Worm (Caenorhabditis elegans) whole organism, late embryonic: ENCODE results near the gene srd-50.

Source experiments
- C08G9.2 ChIP-seq: sonication (generic microtip); optimal IDR thresholded peaks from 2 replicates; lab custom pipeline; 2016; ENCODE audit warnings: mild to moderate bottlenecking, missing genetic modification characterization, moderate library complexity, missing compliant biosample characterization
- F13H6.1 ChIP-seq: sonication (generic microtip); optimal IDR thresholded peaks from 2 replicates; lab custom pipeline; 2016; ENCODE audit warnings: missing genetic modification characterization, missing compliant biosample characterization
- K02D7.2 ChIP-seq: sonication (generic microtip); optimal IDR thresholded peaks from 2 replicates; lab custom pipeline; 2017; ENCODE audit warnings: mild to moderate bottlenecking, missing genetic modification characterization, missing compliant biosample characterization
- T23F11.4 ChIP-seq: fragments of 200-800 bp; sonication (Bioruptor generic); optimal IDR thresholded peaks from 2 replicates; lab custom pipeline; 2018; ENCODE audit warnings: mild to moderate bottlenecking, missing genetic modification characterization, missing compliant biosample characterization
- ahr-1 ChIP-seq: sonication (generic microtip); optimal IDR thresholded peaks from 2 replicates; lab custom pipeline; 2016; ENCODE audit warnings: missing genetic modification characterization, missing compliant biosample characterization
- ama-1 ChIP-seq: fragments of 150-350 bp; optimal IDR thresholded peaks from 2 replicates; lab custom pipeline; 2014
- ceh-14 ChIP-seq: sonication (generic microtip); optimal IDR thresholded peaks from 2 replicates; lab custom pipeline; 2016; ENCODE audit warnings: missing genotype, missing genetic modification characterization, missing compliant biosample characterization
- ceh-18 ChIP-seq: sonication (generic microtip); optimal IDR thresholded peaks from 2 replicates; lab custom pipeline; 2016; ENCODE audit warnings: missing genetic modification characterization, missing compliant biosample characterization
- ceh-19 ChIP-seq: fragments of 200-800 bp; sonication (Bioruptor generic); optimal IDR thresholded peaks from 2 replicates; lab custom pipeline; 2018; ENCODE audit warnings: mild to moderate bottlenecking, missing genetic modification characterization, missing compliant biosample characterization
- ceh-24 ChIP-seq: sonication (generic microtip); optimal IDR thresholded peaks from 2 replicates; lab custom pipeline; 2016; ENCODE audit warnings: mild to moderate bottlenecking, missing genetic modification characterization, missing compliant biosample characterization
- ceh-30 ChIP-seq: fragments of 150-350 bp; optimal IDR thresholded peaks from 2 replicates; lab custom pipeline; 2014; ENCODE audit warnings: missing biosample characterization, missing genetic modification characterization
- ceh-6 ChIP-seq: fragments of 200-800 bp; sonication (Bioruptor generic); optimal IDR thresholded peaks from 2 replicates; lab custom pipeline; 2018; ENCODE audit warnings: mild to moderate bottlenecking, missing genetic modification characterization, missing compliant biosample characterization
- ceh-9 ChIP-seq: sonication (generic microtip); optimal IDR thresholded peaks from 2 replicates; lab custom pipeline; 2016; ENCODE audit warnings: mild to moderate bottlenecking, missing genetic modification characterization, inconsistent platforms, missing compliant biosample characterization
- che-1 ChIP-seq: sonication (generic microtip); optimal IDR thresholded peaks from 2 replicates; lab custom pipeline; 2016; ENCODE audit warnings: mild to moderate bottlenecking, missing genetic modification characterization, missing compliant biosample characterization
- elt-2 ChIP-seq: sonication (generic microtip); optimal IDR thresholded peaks from 2 replicates; lab custom pipeline; 2016; ENCODE audit warnings: missing genetic modification reagents, missing genetic modification characterization, missing compliant biosample characterization
- elt-4 ChIP-seq: sonication (generic microtip); optimal IDR thresholded peaks from 2 replicates; lab custom pipeline; 2016; ENCODE audit warnings: missing genetic modification characterization, missing compliant biosample characterization
- ets-4 ChIP-seq: sonication (generic microtip); optimal IDR thresholded peaks from 2 replicates; lab custom pipeline; 2016; ENCODE audit warnings: missing genetic modification characterization, missing compliant biosample characterization
- eyg-1 ChIP-seq: sonication (generic microtip); optimal IDR thresholded peaks from 2 replicates; lab custom pipeline; 2016; ENCODE audit warnings: missing genotype, missing genetic modification characterization, missing compliant biosample characterization
- fkh-10 ChIP-seq: fragments of 150-350 bp; optimal IDR thresholded peaks from 2 replicates; lab custom pipeline; 2014; ENCODE audit warnings: missing biosample characterization, missing genetic modification reagents, missing genetic modification characterization
- fkh-6 ChIP-seq: sonication (generic microtip); optimal IDR thresholded peaks from 2 replicates; lab custom pipeline; 2016; ENCODE audit warnings: missing genetic modification characterization, missing compliant biosample characterization
- hlh-13 ChIP-seq: fragments of 200-800 bp; sonication (Bioruptor generic); optimal IDR thresholded peaks from 2 replicates; lab custom pipeline; 2018; ENCODE audit warnings: mild to moderate bottlenecking, missing genetic modification characterization, missing compliant biosample characterization
- hlh-15 ChIP-seq: sonication (generic microtip); optimal IDR thresholded peaks from 2 replicates; lab custom pipeline; 2016; ENCODE audit warnings: missing genetic modification characterization, missing compliant biosample characterization
- hlh-30 ChIP-seq: sonication (generic microtip); optimal IDR thresholded peaks from 2 replicates; lab custom pipeline; 2017; ENCODE audit warnings: antibody characterized with exemption, missing genetic modification characterization, missing compliant biosample characterization; ENCODE audit not compliant: insufficient read depth
- hlh-6 ChIP-seq: sonication (generic microtip); optimal IDR thresholded peaks from 2 replicates; lab custom pipeline; 2016; ENCODE audit warnings: missing genotype, missing genetic modification characterization, missing compliant biosample characterization
- hlh-8 ChIP-seq: sonication (generic microtip); optimal IDR thresholded peaks from 2 replicates; lab custom pipeline; 2016; ENCODE audit warnings: missing genotype, missing genetic modification characterization, missing compliant biosample characterization
- nhr-11 ChIP-seq: fragments of 150-350 bp; optimal IDR thresholded peaks from 2 replicates; lab custom pipeline; 2014; ENCODE audit warnings: missing biosample characterization, missing genetic modification characterization
- odd-2 ChIP-seq: sonication (generic microtip); optimal IDR thresholded peaks from 2 replicates; lab custom pipeline; 2017; ENCODE audit warnings: antibody characterized with exemption, mild to moderate bottlenecking, missing genetic modification characterization, missing compliant biosample characterization
- pag-3 ChIP-seq: sonication (generic microtip); optimal IDR thresholded peaks from 2 replicates; lab custom pipeline; 2016; ENCODE audit warnings: missing compliant biosample characterization, missing genetic modification characterization, borderline replicate concordance
- pax-1 ChIP-seq: fragments of 150-350 bp; optimal IDR thresholded peaks from 2 replicates; lab custom pipeline; 2014; ENCODE audit warnings: missing biosample characterization, missing genetic modification characterization
- pha-4 ChIP-seq: fragments of 150-350 bp; optimal IDR thresholded peaks from 2 replicates; lab custom pipeline; 2018; ENCODE audit warnings: missing biosample characterization, missing genetic modification reagents, missing genetic modification characterization
- pqm-1 ChIP-seq: sonication (generic microtip); optimal IDR thresholded peaks from 2 replicates; lab custom pipeline; 2016; ENCODE audit warnings: missing genetic modification characterization, missing compliant biosample characterization
- pros-1 ChIP-seq: fragments of 150-350 bp; optimal IDR thresholded peaks from 2 replicates; lab custom pipeline; 2014; ENCODE audit warnings: missing biosample characterization, missing genetic modification reagents, missing genetic modification characterization
- ref-2 ChIP-seq: sonication (generic microtip); optimal IDR thresholded peaks from 2 replicates; lab custom pipeline; 2016; ENCODE audit warnings: missing genetic modification characterization, missing compliant biosample characterization
- sdc-2 ChIP-seq: sonication (generic microtip); optimal IDR thresholded peaks from 2 replicates; lab custom pipeline; 2016; ENCODE audit warnings: missing genotype, missing genetic modification characterization, missing compliant biosample characterization
- sox-4 ChIP-seq: sonication (generic microtip); optimal IDR thresholded peaks from 2 replicates; lab custom pipeline; 2017; ENCODE audit warnings: mild to moderate bottlenecking, missing genetic modification characterization, inconsistent platforms, missing compliant biosample characterization
- tbx-2 ChIP-seq: sonication (generic microtip); optimal IDR thresholded peaks from 2 replicates; lab custom pipeline; 2016; ENCODE audit warnings: missing genetic modification characterization, missing compliant biosample characterization
- ttx-3 ChIP-seq: sonication (generic microtip); optimal IDR thresholded peaks from 2 replicates; lab custom pipeline; 2016; ENCODE audit warnings: missing genetic modification reagents, missing genetic modification characterization, missing compliant biosample characterization
- unc-3 ChIP-seq, 2 experiments: fragments of 200-800 bp in 1 of 2; sonication (Bioruptor generic) in 1 of 2; sonication (generic microtip) in 1 of 2; conservative IDR thresholded peaks in 1 of 2; optimal IDR thresholded peaks in 1 of 2; 2 replicates each; pipeline versions ENCODE4 v1.3.6 to Lab custom; 2016 to 2022; ENCODE audit warnings: missing compliant biosample characterization in 2 of 2, missing genetic modification characterization in 2 of 2, missing genetic modification reagents in 1 of 2
- unc-42 ChIP-seq: sonication (generic microtip); optimal IDR thresholded peaks from 2 replicates; lab custom pipeline; 2016; ENCODE audit warnings: missing genotype, missing genetic modification characterization, missing compliant biosample characterization
- unc-55 ChIP-seq: sonication (generic microtip); optimal IDR thresholded peaks from 2 replicates; lab custom pipeline; 2017; ENCODE audit warnings: missing biosample characterization, missing genetic modification reagents, missing genetic modification characterization
- unc-86 ChIP-seq: sonication (generic microtip); optimal IDR thresholded peaks from 2 replicates; lab custom pipeline; 2016; ENCODE audit warnings: missing genetic modification characterization, missing compliant biosample characterization
- zip-5 ChIP-seq: sonication (generic microtip); optimal IDR thresholded peaks from 2 replicates; lab custom pipeline; 2016; ENCODE audit warnings: missing genetic modification characterization, missing compliant biosample characterization

The srd-50 gene

DNA sequence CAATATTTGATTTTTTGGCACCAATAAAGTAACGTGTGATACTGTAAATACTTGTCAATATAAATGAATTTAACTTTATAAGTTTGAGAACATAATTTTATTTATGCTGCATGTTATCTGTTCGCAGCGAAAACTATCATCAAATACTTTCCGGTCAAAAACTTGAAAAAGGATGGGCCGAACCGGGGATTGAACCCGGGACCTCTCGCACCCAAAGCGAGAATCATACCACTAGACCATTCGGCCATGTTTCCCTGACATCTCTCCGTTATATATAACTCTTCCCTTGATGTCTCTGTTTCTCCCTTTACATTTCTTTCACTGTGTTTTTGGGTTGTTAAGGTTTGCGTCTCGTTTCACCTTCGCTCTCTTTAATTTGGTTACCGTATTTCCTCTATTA, 30.2 kb upstream of the srd-50 start (continued):
- TF ChIP-seq ets-4 (tag; lab: Kevin White, UChicago) (no peak), elt-4 (tag; lab: Kevin White, UChicago) (no peak), K02D7.2 (tag; lab: Kevin White, UChicago) (no peak), ceh-19 (GFP tag; lab: Kevin White, UChicago) (peak; percentile 72), ceh-6 (peak; percentile 85), unc-86 (tag; lab: Kevin White, UChicago) (peak; percentile 72), ttx-3 (tag; lab: Kevin White, UChicago) (peak; percentile 68), ceh-9 (tag; lab: Kevin White, UChicago) (peak; percentile 50), unc-3 (GFP tag; conservative IDR thresholded peaks at IDR 0.05; lab: Robert Waterston, UW) (peak; percentile 67), unc-3 (tag; optimal IDR thresholded peaks at IDR 0.05; lab: Kevin White, UChicago) (peak; percentile 71), pha-4 (tag; lab: Kevin White, UChicago) (no peak), hlh-8 (peak; percentile 70), ceh-30 (tag; lab: Kevin White, UChicago) (peak; percentile 4), ref-2 (tag; lab: Kevin White, UChicago) (peak; percentile 74), sox-4 (tag; lab: Kevin White, UChicago) (peak; percentile 83), pag-3 (tag; lab: Kevin White, UChicago) (no peak)

DNA sequence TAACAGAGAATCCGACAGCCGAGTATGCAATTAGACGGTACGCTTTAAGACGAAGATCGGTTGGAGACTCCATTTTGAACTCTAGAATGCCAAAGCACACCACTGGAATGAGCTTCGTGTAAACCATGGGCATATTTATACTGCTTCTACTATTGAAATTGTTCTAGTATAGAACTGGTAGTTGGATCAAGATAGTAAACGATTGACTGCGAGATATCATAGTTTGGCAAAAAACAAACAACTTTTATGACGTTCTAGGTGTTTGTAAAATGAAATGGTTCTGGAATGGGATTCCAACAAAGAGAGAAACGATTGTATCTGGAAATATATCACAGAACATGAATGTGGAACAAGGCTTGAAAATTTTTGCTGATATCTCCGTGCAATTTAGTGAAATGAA, 29.4 kb upstream of the srd-50 start, which contains the start of gene col-185:
TSS of gene col-185 (minus strand) at position 101 of the 400 bp plus-strand sequence.
- TF ChIP-seq T23F11.4 (GFP tag; lab: Kevin White, UChicago) (no peak), ama-1 (lab: Kevin White, UChicago) (no peak), che-1 (tag; lab: Kevin White, UChicago) (no peak), pqm-1 (tag; lab: Kevin White, UChicago) (no peak), nhr-11 (tag; lab: Kevin White, UChicago) (no peak), elt-4 (tag; lab: Kevin White, UChicago) (no peak), sdc-2 (tag; lab: Kevin White, UChicago) (no peak), hlh-6 (tag; lab: Kevin White, UChicago) (no peak), eyg-1 (no peak)

DNA sequence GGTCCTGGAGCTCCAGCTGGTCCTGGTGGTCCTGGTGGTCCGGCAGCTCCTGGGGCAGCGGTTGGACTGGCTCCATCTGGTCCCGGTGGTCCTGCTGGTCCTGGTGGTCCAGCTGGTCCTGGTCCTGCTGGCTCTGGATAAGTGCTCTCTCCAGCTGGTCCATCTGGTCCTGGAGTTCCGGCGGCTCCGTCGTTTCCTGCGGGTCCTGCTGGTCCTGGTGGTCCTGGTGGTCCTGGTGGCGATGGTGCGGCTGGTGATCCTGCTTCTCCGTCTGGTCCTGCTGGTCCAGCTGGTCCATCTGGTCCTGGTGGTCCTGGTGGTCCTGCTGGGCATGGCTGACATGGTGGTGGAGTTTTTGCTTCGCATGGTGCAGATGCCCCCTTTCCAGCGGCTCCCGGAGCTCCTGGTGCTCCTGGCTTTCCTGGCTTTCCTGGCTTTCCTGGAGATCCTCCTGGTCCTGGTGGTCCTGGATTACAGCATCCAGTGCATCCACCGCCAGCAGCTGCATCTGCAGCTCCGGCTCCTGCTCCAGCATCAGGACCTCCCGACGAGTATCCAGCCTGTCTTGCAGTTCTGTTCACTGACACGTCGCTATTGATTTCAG, 28.7 kb upstream of the srd-50 start:
- TF ChIP-seq pax-1 (tag; lab: Kevin White, UChicago), result no peak
- no peak for TF ChIP-seq ceh-6
- TF ChIP-seq hlh-6 (tag; lab: Kevin White, UChicago), result peak; percentile 36

DNA sequence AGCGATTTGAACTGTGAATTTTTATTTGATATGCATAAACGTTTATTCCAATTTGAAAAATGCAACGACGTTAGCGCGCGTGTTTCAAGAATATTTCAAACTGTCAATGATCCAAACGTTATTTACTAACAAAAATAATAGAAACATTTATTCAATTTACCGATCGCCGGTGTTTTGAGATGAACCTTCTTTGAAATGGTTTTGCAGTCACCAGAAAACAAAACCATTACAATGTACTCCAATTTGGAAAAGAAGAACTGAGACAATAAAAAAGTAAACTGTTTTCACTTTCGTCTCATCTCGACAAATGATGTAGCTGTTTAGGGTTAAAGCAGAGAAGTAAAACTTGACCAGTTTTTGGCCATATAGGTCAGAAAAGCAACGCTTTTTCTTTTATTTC, 25.6 kb upstream of the srd-50 start, which contains the start of gene H06A10.1:
TSS of gene H06A10.1 (plus strand) at position 301 of the 400 bp plus-strand sequence.
- no peak for TF ChIP-seq che-1 (tag; lab: Kevin White, UChicago)
- no peak for TF ChIP-seq unc-42 (tag; lab: Kevin White, UChicago)
- TF ChIP-seq fkh-6, result no peak
- no peak for TF ChIP-seq ceh-18 (tag; lab: Kevin White, UChicago)
- no peak for TF ChIP-seq elt-4 (tag; lab: Kevin White, UChicago)
- no peak for TF ChIP-seq sox-4 (tag; lab: Kevin White, UChicago)
- no peak for TF ChIP-seq odd-2 (tag; lab: Kevin White, UChicago)
- no peak for TF ChIP-seq ceh-14 (tag; lab: Kevin White, UChicago)
- no peak for TF ChIP-seq fkh-10
- TF ChIP-seq zip-5 (tag; lab: Kevin White, UChicago), result no peak
- no peak for TF ChIP-seq ceh-6
- no peak for TF ChIP-seq eyg-1
- TF ChIP-seq ama-1 (lab: Kevin White, UChicago), result no peak
- TF ChIP-seq ahr-1 (tag; lab: Kevin White, UChicago), result no peak
- TF ChIP-seq, all 69 proteins: peak for 0

DNA sequence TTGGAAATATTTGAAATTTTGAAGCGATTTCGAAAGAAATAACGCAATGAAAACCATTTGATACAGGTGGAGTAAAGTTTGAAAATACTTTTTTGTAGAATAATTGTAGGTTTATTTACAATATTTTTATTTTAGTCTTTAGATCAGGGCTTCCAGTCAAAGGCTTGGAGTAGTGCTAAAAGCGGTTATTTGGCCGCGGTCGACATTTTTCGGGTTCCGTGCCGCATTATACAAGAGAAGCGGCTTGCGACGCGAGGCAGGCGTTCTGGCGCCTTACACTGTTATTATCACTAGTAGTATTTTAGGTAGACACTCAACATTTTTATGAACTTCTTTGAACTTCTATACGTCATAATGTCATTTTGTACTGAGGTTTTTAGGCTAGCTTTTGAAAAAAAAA, 24.9 kb upstream of the srd-50 start:
- TF ChIP-seq tbx-2 (tag; lab: Kevin White, UChicago), result no peak
- TF ChIP-seq pros-1, result no peak
- TF ChIP-seq ceh-24, result no peak
- no peak for TF ChIP-seq hlh-6 (tag; lab: Kevin White, UChicago)
- no peak for TF ChIP-seq hlh-15 (tag; lab: Kevin White, UChicago)
- TF ChIP-seq C08G9.2 (tag; lab: Kevin White, UChicago), result no peak
- TF ChIP-seq F13H6.1 (tag; lab: Kevin White, UChicago), result no peak
- TF ChIP-seq ref-2 (tag; lab: Kevin White, UChicago), result no peak
- TF ChIP-seq hlh-13, result no peak
- no peak for TF ChIP-seq unc-55 (GFP tag; lab: Kevin White, UChicago)
- no peak for TF ChIP-seq elt-2 (tag; lab: Kevin White, UChicago)
- TF ChIP-seq unc-3 (GFP tag; conservative IDR thresholded peaks at IDR 0.05; lab: Robert Waterston, UW), result no peak
- no peak for TF ChIP-seq unc-3 (tag; optimal IDR thresholded peaks at IDR 0.05; lab: Kevin White, UChicago)
- TF ChIP-seq ceh-14 (tag; lab: Kevin White, UChicago), result no peak
- no peak for TF ChIP-seq K02D7.2 (tag; lab: Kevin White, UChicago)
- no peak for TF ChIP-seq hlh-30
- TF ChIP-seq fkh-6, result no peak
